Fruit fly (Drosophila melanogaster) whole organism, embryonic: ENCODE measurements around the gene CG13675.

Experiments used
- Antp ChIP-seq: fragments of 200-800 bp; sonication (Bioruptor generic); optimal IDR thresholded peaks from 3 replicates; lab custom pipeline; 2016; ENCODE audit warnings: missing biosample characterization, missing genetic modification characterization
- Bgb ChIP-seq: fragments of 200-800 bp; sonication (Bioruptor generic); IDR thresholded peaks from 2 replicates; pipeline ENCODE4 v1.3.6; 2022; ENCODE audit warnings: missing biosample characterization, missing genetic modification characterization; ENCODE audit not compliant: partially characterized antibody
- CG10274 ChIP-seq: fragments of 200-800 bp; sonication (Bioruptor generic); optimal IDR thresholded peaks from 3 replicates; lab custom pipeline; 2017; ENCODE audit warnings: missing biosample characterization, mild to moderate bottlenecking, missing genetic modification characterization
- CG12219 ChIP-seq: fragments of 200-800 bp; sonication (Bioruptor generic); optimal IDR thresholded peaks from 3 replicates; lab custom pipeline; 2018; ENCODE audit warnings: missing biosample characterization, mild to moderate bottlenecking, missing genetic modification characterization
- CG12299 ChIP-seq: fragments of 200-800 bp; sonication (Bioruptor generic); optimal IDR thresholded peaks from 2 replicates; lab custom pipeline; 2018; ENCODE audit warnings: missing biosample characterization, mild to moderate bottlenecking, missing genetic modification characterization
- CG15011 ChIP-seq: fragments of 200-800 bp; sonication (Bioruptor generic); optimal IDR thresholded peaks from 3 replicates; lab custom pipeline; 2018; ENCODE audit warnings: missing biosample characterization, mild to moderate bottlenecking, missing genetic modification characterization
- CG18599 ChIP-seq: fragments of 200-800 bp; sonication (Bioruptor generic); optimal IDR thresholded peaks from 3 replicates; lab custom pipeline; 2017; ENCODE audit warnings: missing biosample characterization, missing genetic modification characterization, mild to moderate bottlenecking, moderate library complexity, missing genetic modification reagents
- CG2116 ChIP-seq: fragments of 200-800 bp; sonication (Bioruptor generic); optimal IDR thresholded peaks from 3 replicates; lab custom pipeline; 2018; ENCODE audit warnings: missing biosample characterization, mild to moderate bottlenecking, missing genetic modification characterization
- CG31224 ChIP-seq: fragments of 200-800 bp; sonication (Bioruptor generic); IDR thresholded peaks from 2 replicates; pipeline ENCODE4 v1.3.6; 2022; ENCODE audit warnings: missing biosample characterization, missing genetic modification characterization
- CG31365 ChIP-seq: fragments of 200-800 bp; sonication (Bioruptor generic); optimal IDR thresholded peaks from 2 replicates; lab custom pipeline; 2018; ENCODE audit warnings: missing biosample characterization, mild to moderate bottlenecking, missing genetic modification characterization
- CG3838 ChIP-seq: fragments of 200-800 bp; sonication (Bioruptor generic); optimal IDR thresholded peaks from 3 replicates; lab custom pipeline; 2016; ENCODE audit warnings: missing biosample characterization, missing genetic modification characterization
- CG4404 ChIP-seq: fragments of 200-800 bp; sonication (Bioruptor generic); IDR thresholded peaks from 2 replicates; pipeline ENCODE4 v1.3.6; 2022; ENCODE audit warnings: missing biosample characterization, missing genetic modification characterization
- CG4707 ChIP-seq: fragments of 200-800 bp; sonication (Bioruptor generic); optimal IDR thresholded peaks from 2 replicates; lab custom pipeline; 2018; ENCODE audit warnings: missing biosample characterization, mild to moderate bottlenecking, missing genetic modification characterization, moderate library complexity
- CG4820 ChIP-seq: fragments of 200-800 bp; sonication (Bioruptor generic); optimal IDR thresholded peaks from 3 replicates; lab custom pipeline; 2016; ENCODE audit warnings: missing biosample characterization, missing genetic modification characterization
- CG6683 ChIP-seq: fragments of 200-800 bp; sonication (Bioruptor generic); optimal IDR thresholded peaks from 2 replicates; lab custom pipeline; 2017; ENCODE audit warnings: missing biosample characterization, mild to moderate bottlenecking, missing genetic modification characterization, missing genetic modification reagents
- CG9797 ChIP-seq: fragments of 200-800 bp; sonication (Bioruptor generic); optimal IDR thresholded peaks from 3 replicates; lab custom pipeline; 2018; ENCODE audit warnings: missing biosample characterization, mild to moderate bottlenecking, missing genetic modification characterization
- CG9817 ChIP-seq: fragments of 200-800 bp; sonication (Bioruptor generic); optimal IDR thresholded peaks from 2 replicates; lab custom pipeline; 2018; ENCODE audit warnings: missing biosample characterization, mild to moderate bottlenecking, missing genetic modification characterization, moderate library complexity
- Dref ChIP-seq: fragments of 200-800 bp; sonication (Bioruptor generic); IDR thresholded peaks from 2 replicates; pipeline ENCODE4 v1.3.6; 2022; ENCODE audit warnings: missing biosample characterization, missing genetic modification characterization
- Lim3 ChIP-seq: fragments of 200-800 bp; sonication (Bioruptor generic); IDR thresholded peaks from 2 replicates; pipeline ENCODE4 v1.3.6; 2022; ENCODE audit warnings: missing biosample characterization, missing genetic modification characterization
- MESR4 ChIP-seq: fragments of 200-800 bp; sonication (Bioruptor generic); optimal IDR thresholded peaks from 2 replicates; lab custom pipeline; 2018; ENCODE audit warnings: missing biosample characterization, mild to moderate bottlenecking, missing genetic modification characterization, moderate library complexity
- PHDP ChIP-seq: fragments of 200-800 bp; sonication (Bioruptor generic); optimal IDR thresholded peaks from 3 replicates; lab custom pipeline; 2018; ENCODE audit warnings: missing biosample characterization, mild to moderate bottlenecking, missing genetic modification characterization, moderate library complexity
- Sry-β ChIP-seq: fragments of 200-800 bp; sonication (Bioruptor generic); optimal IDR thresholded peaks from 2 replicates; lab custom pipeline; 2018; ENCODE audit warnings: missing biosample characterization, mild to moderate bottlenecking, missing genetic modification characterization, moderate library complexity
- Sry-δ ChIP-seq: fragments of 200-800 bp; sonication (Bioruptor generic); optimal IDR thresholded peaks from 2 replicates; lab custom pipeline; 2016; ENCODE audit warnings: missing biosample characterization, missing genetic modification characterization
- Xbp1 ChIP-seq: fragments of 200-800 bp; sonication (Bioruptor generic); optimal IDR thresholded peaks from 3 replicates; lab custom pipeline; 2016; ENCODE audit warnings: missing biosample characterization, mild to moderate bottlenecking, missing genetic modification characterization
- YL-1 ChIP-seq: fragments of 200-800 bp; sonication (Bioruptor generic); optimal IDR thresholded peaks from 3 replicates; lab custom pipeline; 2017; ENCODE audit warnings: missing biosample characterization, mild to moderate bottlenecking, missing genetic modification characterization
- bowl ChIP-seq: fragments of 200-800 bp; sonication (Bioruptor generic); IDR thresholded peaks from 2 replicates; pipeline ENCODE4 v1.3.6; 2022; ENCODE audit warnings: missing biosample characterization, missing genetic modification characterization
- bsh ChIP-seq, 2 experiments: fragments of 200-800 bp; sonication (Bioruptor generic); optimal IDR thresholded peaks; 2 replicates each; lab custom pipeline; 2017 to 2018; ENCODE audit warnings: mild to moderate bottlenecking in 2 of 2, missing biosample characterization in 2 of 2, missing genetic modification characterization in 2 of 2, moderate library complexity in 1 of 2
- caup ChIP-seq: fragments of 200-800 bp; sonication (Bioruptor generic); optimal IDR thresholded peaks from 3 replicates; lab custom pipeline; 2017; ENCODE audit warnings: missing biosample characterization, mild to moderate bottlenecking, missing genetic modification characterization, moderate library complexity; ENCODE audit not compliant: severe bottlenecking
- cwo ChIP-seq: fragments of 200-800 bp; sonication (Bioruptor generic); optimal IDR thresholded peaks from 3 replicates; lab custom pipeline; 2017; ENCODE audit warnings: missing biosample characterization, missing genetic modification characterization, mild to moderate bottlenecking, moderate library complexity, missing genetic modification reagents
- dan ChIP-seq: fragments of 200-800 bp; sonication (Bioruptor generic); IDR thresholded peaks from 2 replicates; pipeline ENCODE4 v1.3.6; 2022; ENCODE audit warnings: missing biosample characterization, missing genetic modification characterization
- esg ChIP-seq: fragments of 200-800 bp; sonication (Bioruptor generic); conservative IDR thresholded peaks from 2 replicates; pipeline ENCODE4 v1.3.6; 2022; ENCODE audit warnings: missing biosample characterization, missing genetic modification characterization
- ewg ChIP-seq: fragments of 200-800 bp; sonication (Bioruptor generic); optimal IDR thresholded peaks from 3 replicates; lab custom pipeline; 2017; ENCODE audit warnings: mild to moderate bottlenecking, missing biosample characterization, missing genetic modification reagents, missing genetic modification characterization
- fru ChIP-seq: fragments of >200 bp; optimal IDR thresholded peaks from 2 replicates; lab custom pipeline; 2017
- kah ChIP-seq: fragments of 200-800 bp; sonication (Bioruptor generic); optimal IDR thresholded peaks from 2 replicates; lab custom pipeline; 2018; ENCODE audit warnings: missing biosample characterization, mild to moderate bottlenecking, missing genetic modification characterization
- lmd ChIP-seq: fragments of 200-800 bp; sonication (Bioruptor generic); IDR thresholded peaks from 2 replicates; pipeline ENCODE4 v1.3.6; 2022; ENCODE audit warnings: missing biosample characterization, missing genetic modification characterization
- lola ChIP-seq, 3 experiments: fragments of >200 bp in 2 of 3; fragments of 200-800 bp in 1 of 3; sonication (Bioruptor generic) in 1 of 3; optimal IDR thresholded peaks; 2 replicates each; lab custom pipeline; 2017 to 2019; ENCODE audit warnings: missing biosample characterization in 3 of 3, missing genetic modification characterization in 3 of 3, mild to moderate bottlenecking in 1 of 3, moderate library complexity in 1 of 3
- mam ChIP-seq: fragments of 200-800 bp; sonication (Bioruptor generic); optimal IDR thresholded peaks from 3 replicates; lab custom pipeline; 2016; ENCODE audit warnings: missing biosample characterization, missing genetic modification characterization
- odd ChIP-seq: fragments of 200-800 bp; sonication (Bioruptor generic); optimal IDR thresholded peaks from 2 replicates; lab custom pipeline; 2017; ENCODE audit warnings: missing biosample characterization, mild to moderate bottlenecking, missing genetic modification characterization
- pan ChIP-seq, 4 experiments: fragments of >200 bp in 3 of 4; fragments of 200-800 bp in 1 of 4; sonication (Bioruptor generic) in 1 of 4; optimal IDR thresholded peaks in 3 of 4; IDR thresholded peaks in 1 of 4; 2 replicates each; pipeline versions ENCODE4 v1.3.6 to Lab custom; 2017 to 2022; ENCODE audit warnings: missing biosample characterization in 2 of 4, missing genetic modification characterization in 2 of 4, mixed read lengths in 1 of 4
- pb ChIP-seq: fragments of 200-800 bp; sonication (Bioruptor generic); optimal IDR thresholded peaks from 3 replicates; lab custom pipeline; 2016; ENCODE audit warnings: missing biosample characterization, missing genetic modification characterization
- ro ChIP-seq: fragments of 200-800 bp; sonication (Bioruptor generic); IDR thresholded peaks from 2 replicates; pipeline ENCODE4 v1.3.6; 2022; ENCODE audit warnings: missing biosample characterization, missing genetic modification characterization
- salm ChIP-seq: fragments of 200-800 bp; sonication (Bioruptor generic); optimal IDR thresholded peaks from 2 replicates; lab custom pipeline; 2018; ENCODE audit warnings: missing biosample characterization, mild to moderate bottlenecking, missing genetic modification characterization
- shn ChIP-seq: fragments of 200-800 bp; sonication (Bioruptor generic); optimal IDR thresholded peaks from 3 replicates; lab custom pipeline; 2016; ENCODE audit warnings: missing biosample characterization, missing genetic modification characterization
- tap ChIP-seq: fragments of 200-800 bp; optimal IDR thresholded peaks from 3 replicates; lab custom pipeline; 2019; ENCODE audit warnings: missing biosample characterization, mild to moderate bottlenecking, missing genetic modification characterization, moderate library complexity
- toy ChIP-seq: fragments of 200-800 bp; sonication (Bioruptor generic); IDR thresholded peaks from 2 replicates; pipeline ENCODE4 v1.3.6; 2022; ENCODE audit warnings: missing biosample characterization, missing genetic modification characterization
- wdn ChIP-seq: fragments of 200-800 bp; sonication (Bioruptor generic); IDR thresholded peaks from 2 replicates; pipeline ENCODE4 v1.3.6; 2022; ENCODE audit warnings: missing biosample characterization, missing genetic modification characterization
- z ChIP-seq: fragments of 200-800 bp; sonication (Bioruptor generic); IDR thresholded peaks from 3 replicates; pipeline ENCODE4 v1.3.6; 2022; ENCODE audit warnings: missing biosample characterization, missing genetic modification characterization
- zen ChIP-seq: fragments of 200-800 bp; sonication (Bioruptor generic); optimal IDR thresholded peaks from 3 replicates; lab custom pipeline; 2018; ENCODE audit warnings: missing biosample characterization, mild to moderate bottlenecking, missing genetic modification characterization, moderate library complexity

The CG13675 gene

dm6 chr3L:8153206-8153996 is 11.9 kb downstream of the CG13675 start (continued):
- TF ChIP-seq Sry-β (GFP tag; lab: Kevin White, UChicago) (no peak), ewg (GFP tag; lab: Kevin White, UChicago) (peak; percentile 43), YL-1 (GFP tag; lab: Kevin White, UChicago) (no peak), bowl (GFP tag; lab: Robert Waterston, UW) (no peak; the same call in 1 of the 2 replicates), Dref (GFP tag; lab: Robert Waterston, UW) (no peak), CG2116 (GFP tag; lab: Kevin White, UChicago) (peak; percentile 5), PHDP (tag; lab: Kevin White, UChicago) (peak; percentile 49), toy (GFP tag; lab: Robert Waterston, UW) (no peak), MESR4 (GFP tag; lab: Kevin White, UChicago) (no peak), caup (no peak), kah (GFP tag; lab: Kevin White, UChicago) (peak; percentile 46), fru (lab: Kevin White, UChicago) (no peak), Sry-δ (peak; percentile 7), cwo (GFP tag; lab: Kevin White, UChicago) (peak; percentile 7), lola (GFP tag; optimal IDR thresholded peaks at IDR 0.05; lab: Kevin White, UChicago) (no peak), CG3838 (GFP tag; lab: Kevin White, UChicago) (no peak), esg (GFP tag; lab: Robert Waterston, UW) (peak; percentile 54; the same call in 1 of the 2 replicates), CG31224 (GFP tag; lab: Robert Waterston, UW) (no peak), CG4404 (GFP tag; lab: Robert Waterston, UW) (no peak), salm (tag; lab: Kevin White, UChicago) (peak; percentile 1), odd (GFP tag; lab: Kevin White, UChicago) (no peak), dan (no peak), mam (GFP tag; lab: Kevin White, UChicago) (peak; percentile 18), CG6683 (no peak), CG9817 (tag; lab: Kevin White, UChicago) (peak; percentile 20), CG4707 (no peak), Bgb (GFP tag; lab: Robert Waterston, UW) (no peak), Antp (GFP tag; lab: Kevin White, UChicago) (peak; percentile 32), CG31365 (tag; lab: Kevin White, UChicago) (no peak), ro (GFP tag; lab: Robert Waterston, UW) (no peak), bsh (GFP tag; optimal IDR thresholded peaks at IDR 0.05; lab: Kevin White, UChicago) (peak; percentile 65 to 69), pb (GFP tag; lab: Kevin White, UChicago) (no peak), wdn (GFP tag; lab: Robert Waterston, UW) (no peak), CG15011 (GFP tag; lab: Kevin White, UChicago) (peak; percentile 4), CG9797 (no peak), zen (tag; lab: Kevin White, UChicago) (no peak), Lim3 (GFP tag; lab: Robert Waterston, UW) (peak; percentile 49; the same call in 1 of the 2 replicates), Xbp1 (GFP tag; lab: Kevin White, UChicago) (peak; percentile 72), CG12299 (tag; lab: Kevin White, UChicago) (no peak), shn (GFP tag; lab: Kevin White, UChicago) (no peak), CG4820 (GFP tag; lab: Kevin White, UChicago) (peak; percentile 56), pan (optimal IDR thresholded peaks at IDR 0.05; lab: Kevin White, UChicago) (no peak), pan (GFP tag; optimal IDR thresholded peaks at IDR 0.05 in 1 of 2, IDR thresholded peaks at IDR 0.05 in 1 of 2) (peak in 1 of 2 experiments; percentile 69), CG10274 (GFP tag; lab: Kevin White, UChicago) (peak; percentile 31), lmd (GFP tag; lab: Robert Waterston, UW) (peak; percentile 59), CG12219 (GFP tag; lab: Kevin White, UChicago) (peak; percentile 30), CG18599 (GFP tag; lab: Kevin White, UChicago) (peak; percentile 33), z (GFP tag; lab: Robert Waterston, UW) (no peak), tap (tag; lab: Kevin White, UChicago) (peak; percentile 61)
